Worm (Caenorhabditis elegans): ENCODE results near the gene W07B8.4.

DNA sequence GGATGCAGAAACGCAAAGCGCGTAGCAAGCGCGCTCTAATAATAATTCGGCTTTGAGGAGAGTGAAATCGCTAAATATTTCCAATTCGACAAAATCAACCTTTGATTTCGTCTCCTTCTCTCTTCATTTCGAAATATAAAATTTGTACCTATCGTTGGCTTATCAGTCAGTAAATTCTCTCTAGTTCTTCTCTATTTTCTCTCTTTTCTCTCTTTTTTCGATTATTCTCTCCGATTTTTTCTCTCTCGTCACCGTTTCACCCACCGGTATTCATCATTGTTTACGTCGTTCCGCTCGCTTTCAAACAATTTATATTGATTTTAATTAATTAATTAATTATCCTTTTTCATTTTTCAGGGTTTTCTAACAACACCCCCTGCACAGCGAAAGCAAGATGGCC, 24.2 kb upstream of the W07B8.4 start, which contains the start of gene cmd-1:
- TF ChIP-seq ztf-23 (GFP tag; IDR thresholded peaks at IDR 0.05) = no peak
- TF ChIP-seq ref-1 (GFP tag; conservative IDR thresholded peaks at IDR 0.05) = no peak
- TF ChIP-seq med-1 (GFP tag; optimal IDR thresholded peaks at IDR 0.05; ENCODE audit: insufficient read depth) = no peak
- TF ChIP-seq tab-1 (GFP tag; IDR thresholded peaks at IDR 0.05) = no peak
- TF ChIP-seq flt-1 (GFP tag; IDR thresholded peaks at IDR 0.05) = no peak
- no peak for TF ChIP-seq klf-2 (GFP tag; conservative IDR thresholded peaks at IDR 0.05)

All from whole organism, midembryonic.